Worm (Caenorhabditis elegans): ENCODE measurements around the gene C33D9.8.
A peak's percentile ranks its signal among the peaks of the same experiment; 100 is the strongest.

DNA sequence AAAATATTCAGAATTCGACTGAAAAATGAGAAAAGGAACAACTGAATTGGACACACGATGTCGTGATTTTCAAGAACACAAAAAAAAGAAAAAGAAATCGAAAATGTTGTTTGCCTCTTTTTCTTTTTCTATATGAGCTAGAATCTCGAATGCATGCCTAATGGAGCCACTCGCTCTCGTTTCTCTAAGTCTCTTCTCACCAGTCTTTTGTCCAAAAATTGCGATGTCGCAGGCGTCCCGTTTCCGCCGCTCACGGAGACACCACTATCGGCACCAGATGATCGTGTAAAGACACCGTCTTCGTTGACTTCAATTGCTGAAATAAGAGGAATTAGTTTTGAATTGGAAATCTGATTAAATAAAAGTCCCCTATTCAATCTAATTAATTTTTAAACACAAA is 27.9 kb downstream of the C33D9.8 start:
- TF ChIP-seq elt-3 (tag; optimal IDR thresholded peaks at IDR 0.05) (no peak), unc-62 (GFP tag; optimal IDR thresholded peaks at IDR 0.05) (no peak), nhr-12 (tag; optimal IDR thresholded peaks at IDR 0.05) (no peak), nhr-237 (tag; optimal IDR thresholded peaks at IDR 0.05) (no peak), ces-1 (GFP tag; optimal IDR thresholded peaks at IDR 0.05) (peak; percentile 28), mab-5 (tag; optimal IDR thresholded peaks at IDR 0.05) (no peak)
